Fruit fly (Drosophila melanogaster) whole organism, embryonic: ENCODE data around the gene Tom.

ENCODE experiments used
- Abd-B ChIP-seq: fragments of 200-800 bp; sonication (Bioruptor generic); optimal IDR thresholded peaks from 2 replicates; lab custom pipeline; 2018; ENCODE audit warnings: missing biosample characterization, mild to moderate bottlenecking, missing genetic modification characterization, moderate library complexity
- Asciz ChIP-seq: fragments of 200-800 bp; sonication (Bioruptor generic); optimal IDR thresholded peaks from 2 replicates; lab custom pipeline; 2017; ENCODE audit warnings: missing biosample characterization, mild to moderate bottlenecking, missing genetic modification characterization, missing genetic modification reagents
- Atf-2 ChIP-seq: fragments of 200-800 bp; sonication (Bioruptor generic); optimal IDR thresholded peaks from 2 replicates; lab custom pipeline; 2016; ENCODE audit warnings: missing biosample characterization, missing genetic modification characterization
- CG12071 ChIP-seq: fragments of 200-800 bp; sonication (Bioruptor generic); optimal IDR thresholded peaks from 3 replicates; lab custom pipeline; 2018; ENCODE audit warnings: missing biosample characterization, mild to moderate bottlenecking, missing genetic modification characterization
- CG12769 ChIP-seq: fragments of 200-800 bp; sonication (Bioruptor generic); optimal IDR thresholded peaks from 2 replicates; lab custom pipeline; 2019; ENCODE audit warnings: missing biosample characterization, mild to moderate bottlenecking, missing genetic modification characterization, moderate library complexity
- CG17359 ChIP-seq: fragments of 200-800 bp; sonication (Bioruptor generic); optimal IDR thresholded peaks from 3 replicates; lab custom pipeline; 2018; ENCODE audit warnings: missing biosample characterization, mild to moderate bottlenecking, missing genetic modification characterization, moderate library complexity
- CG2129 ChIP-seq: fragments of 200-800 bp; sonication (Bioruptor generic); IDR thresholded peaks from 2 replicates; pipeline ENCODE4 v1.3.6; 2022; ENCODE audit warnings: missing biosample characterization, missing genetic modification characterization; ENCODE audit not compliant: partially characterized antibody
- CG31388 ChIP-seq: fragments of 200-800 bp; sonication (Bioruptor generic); optimal IDR thresholded peaks from 2 replicates; lab custom pipeline; 2016; ENCODE audit warnings: missing biosample characterization, missing genetic modification characterization
- CG3281 ChIP-seq: fragments of 200-800 bp; sonication (Bioruptor generic); optimal IDR thresholded peaks from 3 replicates; lab custom pipeline; 2017; ENCODE audit warnings: missing biosample characterization, mild to moderate bottlenecking, missing genetic modification characterization
- CG3407 ChIP-seq: fragments of 200-800 bp; sonication (Bioruptor generic); optimal IDR thresholded peaks from 2 replicates; lab custom pipeline; 2018; ENCODE audit warnings: missing biosample characterization, mild to moderate bottlenecking, missing genetic modification characterization
- CG34224 ChIP-seq: fragments of 200-800 bp; sonication (Bioruptor generic); IDR thresholded peaks from 3 replicates; pipeline ENCODE4 v1.3.6; 2022; ENCODE audit warnings: missing biosample characterization, missing genetic modification characterization; ENCODE audit not compliant: partially characterized antibody
- CG34422 ChIP-seq: fragments of 200-800 bp; sonication (Bioruptor generic); IDR thresholded peaks from 3 replicates; pipeline ENCODE4 v1.3.6; 2022; ENCODE audit warnings: missing biosample characterization, missing genetic modification characterization
- CG7786 ChIP-seq: fragments of 200-800 bp; sonication (Bioruptor generic); optimal IDR thresholded peaks from 2 replicates; lab custom pipeline; 2016; ENCODE audit warnings: missing biosample characterization, missing genetic modification characterization
- CG8281 ChIP-seq: fragments of 200-800 bp; sonication (Bioruptor generic); optimal IDR thresholded peaks from 2 replicates; lab custom pipeline; 2018; ENCODE audit warnings: missing biosample characterization, mild to moderate bottlenecking, missing genetic modification characterization, moderate library complexity
- CG8290 ChIP-seq, 3 experiments: fragments of 200-800 bp; sonication (Bioruptor generic); optimal IDR thresholded peaks; 2 replicates each; lab custom pipeline; 2016 to 2019; ENCODE audit warnings: missing biosample characterization in 3 of 3, missing genetic modification characterization in 3 of 3, mild to moderate bottlenecking in 2 of 3, moderate library complexity in 1 of 3
- CG8765 ChIP-seq: fragments of 200-800 bp; sonication (Bioruptor generic); IDR thresholded peaks from 2 replicates; pipeline ENCODE4 v1.3.6; 2022; ENCODE audit warnings: missing biosample characterization, missing genetic modification characterization
- CG9437 ChIP-seq: fragments of 200-800 bp; sonication (Bioruptor generic); optimal IDR thresholded peaks from 2 replicates; lab custom pipeline; 2018; ENCODE audit warnings: missing biosample characterization, mild to moderate bottlenecking, missing genetic modification characterization
- CG9727 ChIP-seq: fragments of 200-800 bp; sonication (Bioruptor generic); optimal IDR thresholded peaks from 3 replicates; lab custom pipeline; 2017; ENCODE audit warnings: missing biosample characterization, mild to moderate bottlenecking, missing genetic modification characterization
- CG9932 ChIP-seq: fragments of 200-800 bp; sonication (Bioruptor generic); IDR thresholded peaks from 2 replicates; pipeline ENCODE4 v1.3.6; 2022; ENCODE audit warnings: missing biosample characterization, missing genetic modification characterization
- CHES-1-like ChIP-seq: fragments of 200-800 bp; sonication (Bioruptor generic); optimal IDR thresholded peaks from 2 replicates; lab custom pipeline; 2016; ENCODE audit warnings: missing biosample characterization, missing genetic modification characterization
- Hand ChIP-seq: fragments of 200-800 bp; sonication (Bioruptor generic); optimal IDR thresholded peaks from 2 replicates; lab custom pipeline; 2017; ENCODE audit warnings: mild to moderate bottlenecking, missing biosample characterization, missing genetic modification reagents, missing genetic modification characterization
- Hmx ChIP-seq: fragments of 200-800 bp; sonication (Bioruptor generic); optimal IDR thresholded peaks from 2 replicates; lab custom pipeline; 2016; ENCODE audit warnings: missing biosample characterization, missing genetic modification characterization
- Hr78 ChIP-seq, 2 experiments: fragments of 200-800 bp in 1 of 2; fragments of >200 bp in 1 of 2; sonication (Bioruptor generic) in 1 of 2; optimal IDR thresholded peaks; 2 replicates each; lab custom pipeline; 2017 to 2019; ENCODE audit warnings: missing biosample characterization in 2 of 2, missing genetic modification characterization in 2 of 2, mild to moderate bottlenecking in 1 of 2, moderate library complexity in 1 of 2
- Med ChIP-seq: fragments of 200-800 bp; sonication (Bioruptor generic); peaks from one replicate; lab custom pipeline; 2016; ENCODE audit warnings: missing biosample characterization, missing genetic modification characterization, mild to moderate bottlenecking, inconsistent platforms, moderate library complexity
- Meics ChIP-seq: fragments of 200-800 bp; sonication (Bioruptor generic); optimal IDR thresholded peaks from 2 replicates; lab custom pipeline; 2017; ENCODE audit warnings: missing biosample characterization, mild to moderate bottlenecking, missing genetic modification characterization
- Rx ChIP-seq: fragments of 200-800 bp; sonication (Bioruptor generic); IDR thresholded peaks from 2 replicates; pipeline ENCODE4 v1.3.6; 2022; ENCODE audit warnings: missing biosample characterization, missing genetic modification characterization
- Xrp1 ChIP-seq: fragments of 200-800 bp; sonication (Bioruptor generic); IDR thresholded peaks from 2 replicates; pipeline ENCODE4 v1.3.6; 2022; ENCODE audit warnings: missing biosample characterization, missing genetic modification characterization
- bowl ChIP-seq: fragments of 200-800 bp; sonication (Bioruptor generic); IDR thresholded peaks from 2 replicates; pipeline ENCODE4 v1.3.6; 2022; ENCODE audit warnings: missing biosample characterization, missing genetic modification characterization
- btn ChIP-seq: fragments of 200-800 bp; sonication (Bioruptor generic); optimal IDR thresholded peaks from 2 replicates; lab custom pipeline; 2016; ENCODE audit warnings: missing biosample characterization, missing genetic modification characterization
- chif ChIP-seq, 2 experiments: fragments of 200-800 bp; sonication (Bioruptor generic); optimal IDR thresholded peaks; 3 replicates each; lab custom pipeline; 2016; ENCODE audit warnings: missing biosample characterization in 2 of 2, missing genetic modification characterization in 2 of 2
- chinmo ChIP-seq: fragments of 200-800 bp; sonication (Bioruptor generic); IDR thresholded peaks from 4 replicates; pipeline ENCODE4 v1.3.6; 2022; ENCODE audit warnings: missing biosample characterization, missing genetic modification characterization; ENCODE audit not compliant: partially characterized antibody
- corto ChIP-seq: fragments of 200-800 bp; sonication (Bioruptor generic); optimal IDR thresholded peaks from 2 replicates; lab custom pipeline; 2016; ENCODE audit warnings: missing biosample characterization, mild to moderate bottlenecking, missing genetic modification characterization, moderate library complexity
- da ChIP-seq: fragments of 200-800 bp; sonication (Bioruptor generic); optimal IDR thresholded peaks from 2 replicates; lab custom pipeline; 2016; ENCODE audit warnings: missing biosample characterization, missing genetic modification characterization
- danr ChIP-seq: fragments of 200-800 bp; sonication (Bioruptor generic); IDR thresholded peaks from 2 replicates; pipeline ENCODE4 v1.3.6; 2022; ENCODE audit warnings: missing biosample characterization, missing genetic modification characterization
- dimm ChIP-seq: fragments of 200-800 bp; sonication (Bioruptor generic); IDR thresholded peaks from 2 replicates; pipeline ENCODE4 v1.3.6; 2022; ENCODE audit warnings: missing biosample characterization, missing genetic modification characterization
- dysf ChIP-seq: fragments of 200-800 bp; sonication (Bioruptor generic); IDR thresholded peaks from 3 replicates; pipeline ENCODE4 v1.3.6; 2022; ENCODE audit warnings: missing biosample characterization, missing genetic modification characterization
- ham ChIP-seq: fragments of 200-800 bp; sonication (Bioruptor generic); IDR thresholded peaks from 2 replicates; pipeline ENCODE4 v1.3.6; 2022; ENCODE audit warnings: missing biosample characterization, missing genetic modification characterization
- her ChIP-seq: fragments of 200-800 bp; sonication (Bioruptor generic); optimal IDR thresholded peaks from 2 replicates; lab custom pipeline; 2016; ENCODE audit warnings: missing biosample characterization, missing genetic modification characterization
- lilli ChIP-seq: fragments of 200-800 bp; sonication (Bioruptor generic); optimal IDR thresholded peaks from 3 replicates; lab custom pipeline; 2016; ENCODE audit warnings: missing biosample characterization, missing genetic modification characterization
- lmd ChIP-seq: fragments of 200-800 bp; sonication (Bioruptor generic); IDR thresholded peaks from 2 replicates; pipeline ENCODE4 v1.3.6; 2022; ENCODE audit warnings: missing biosample characterization, missing genetic modification characterization
- lola ChIP-seq, 3 experiments: fragments of >200 bp in 2 of 3; fragments of 200-800 bp in 1 of 3; sonication (Bioruptor generic) in 1 of 3; optimal IDR thresholded peaks; 2 replicates each; lab custom pipeline; 2017 to 2019; ENCODE audit warnings: missing biosample characterization in 3 of 3, missing genetic modification characterization in 3 of 3, mild to moderate bottlenecking in 1 of 3, moderate library complexity in 1 of 3
- oc ChIP-seq: fragments of 200-800 bp; sonication (Bioruptor generic); optimal IDR thresholded peaks from 2 replicates; lab custom pipeline; 2018; ENCODE audit warnings: missing biosample characterization, mild to moderate bottlenecking, missing genetic modification characterization, moderate library complexity
- pho ChIP-seq: fragments of 200-800 bp; sonication (Bioruptor generic); optimal IDR thresholded peaks from 2 replicates; lab custom pipeline; 2016; ENCODE audit warnings: missing biosample characterization, missing genetic modification characterization
- sens ChIP-seq: fragments of 200-800 bp; sonication (Bioruptor generic); peaks from one replicate; lab custom pipeline; 2016; ENCODE audit warnings: missing biosample characterization, missing genetic modification characterization
- sima ChIP-seq: fragments of 200-800 bp; sonication (Bioruptor generic); optimal IDR thresholded peaks from 2 replicates; lab custom pipeline; 2016; ENCODE audit warnings: missing biosample characterization, missing genetic modification characterization
- tgo ChIP-seq: fragments of 200-800 bp; sonication (Bioruptor generic); IDR thresholded peaks from 3 replicates; pipeline ENCODE4 v1.3.6; 2022; ENCODE audit warnings: missing biosample characterization, missing genetic modification characterization
- tio ChIP-seq: fragments of 200-800 bp; sonication (Bioruptor generic); optimal IDR thresholded peaks from 2 replicates; lab custom pipeline; 2017; ENCODE audit warnings: missing biosample characterization, missing genetic modification characterization, inconsistent platforms
- trem ChIP-seq: fragments of 200-800 bp; optimal IDR thresholded peaks from 3 replicates; lab custom pipeline; 2019; ENCODE audit warnings: missing biosample characterization, mild to moderate bottlenecking, missing genetic modification characterization, moderate library complexity
- wor ChIP-seq: fragments of 200-800 bp; sonication (Bioruptor generic); IDR thresholded peaks from 2 replicates; pipeline ENCODE4 v1.3.6; 2022; ENCODE audit warnings: missing biosample characterization, missing genetic modification characterization
- zfh1 ChIP-seq: fragments of 200-800 bp; sonication (Bioruptor generic); IDR thresholded peaks from 3 replicates; pipeline ENCODE4 v1.3.6; 2022; ENCODE audit warnings: missing biosample characterization, missing genetic modification characterization

The Tom gene

DNA sequence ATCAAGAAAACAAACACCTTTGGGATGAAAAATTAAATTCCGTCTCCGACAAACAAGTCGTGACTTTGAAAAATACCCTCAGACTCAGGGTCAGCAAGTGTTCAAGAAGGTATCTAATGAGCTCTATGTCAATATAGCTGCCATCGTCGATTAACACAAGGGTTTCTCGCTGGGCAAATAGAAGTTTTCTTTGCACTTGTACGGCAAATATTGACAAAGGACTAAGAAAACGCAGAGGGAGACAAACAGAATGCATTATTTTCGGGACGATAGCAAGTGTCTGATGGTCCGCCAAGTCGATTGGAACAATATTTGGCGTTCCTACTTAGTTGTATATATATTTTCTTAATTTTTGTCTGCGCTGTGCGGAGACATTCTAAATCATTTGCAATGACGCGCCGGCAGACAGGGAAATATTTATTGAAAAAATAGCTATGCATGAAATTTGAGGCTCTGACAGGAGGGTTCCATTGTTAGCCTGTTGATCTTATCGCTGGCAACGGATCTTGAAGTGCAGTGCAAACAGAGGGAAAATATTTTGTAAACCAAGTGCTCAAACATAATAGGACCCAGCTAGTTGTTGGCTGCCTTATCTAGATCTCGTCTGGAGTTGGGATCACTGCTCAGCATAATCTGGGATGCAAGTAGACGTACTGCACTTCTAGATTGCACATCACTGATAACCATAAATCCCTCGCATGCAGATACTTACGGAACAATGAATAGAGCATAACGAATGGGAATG, 12.7 kb upstream of the Tom start (continued):
- no peak for TF ChIP-seq ham
- peak; percentile 24 for TF ChIP-seq tio (GFP tag; lab: Kevin White, UChicago)
- TF ChIP-seq Meics (GFP tag; lab: Kevin White, UChicago) = no peak
- no peak for TF ChIP-seq CG17359
- TF ChIP-seq CG34422 = no peak
- TF ChIP-seq Rx (GFP tag; lab: Robert Waterston, UW) = no peak
- no peak for TF ChIP-seq CG3281 (GFP tag; lab: Kevin White, UChicago)
- TF ChIP-seq her = no peak
- no peak for TF ChIP-seq corto (GFP tag; lab: Kevin White, UChicago)
- no peak for TF ChIP-seq CG34224 (GFP tag; lab: Robert Waterston, UW)
- TF ChIP-seq Hmx (GFP tag; lab: Kevin White, UChicago) = no peak
- TF ChIP-seq CG7786 (GFP tag; lab: Kevin White, UChicago) = no peak
- no peak for TF ChIP-seq CG9932 (GFP tag; lab: Robert Waterston, UW)
- peak; percentile 53 for TF ChIP-seq CG8290 (GFP tag; optimal IDR thresholded peaks at IDR 0.05; lab: Kevin White, UChicago)
- peak in 1 of 2 experiments; percentile 80 for TF ChIP-seq CG8290 (tag; optimal IDR thresholded peaks at IDR 0.05; lab: Kevin White, UChicago)
- no peak for TF ChIP-seq sima
- peak; percentile 42 for TF ChIP-seq trem
- TF ChIP-seq chif (GFP tag; optimal IDR thresholded peaks at IDR 0.05; lab: Kevin White, UChicago) = peak; percentile 28 to 56
- TF ChIP-seq Hr78 (GFP tag; optimal IDR thresholded peaks at IDR 0.05; lab: Kevin White, UChicago) = no peak
- no peak for TF ChIP-seq btn
- TF ChIP-seq danr (GFP tag; lab: Robert Waterston, UW) = no peak
- peak; percentile 90 for TF ChIP-seq CG9727 (GFP tag; lab: Kevin White, UChicago)
- TF ChIP-seq Asciz (GFP tag; lab: Kevin White, UChicago) = peak; percentile 27
- TF ChIP-seq Med = no peak
- TF ChIP-seq CHES-1-like = peak; percentile 18
- no peak for TF ChIP-seq pho (GFP tag; lab: Kevin White, UChicago)
- TF ChIP-seq lmd (GFP tag; lab: Robert Waterston, UW) = no peak
- TF ChIP-seq CG9437 (GFP tag; lab: Kevin White, UChicago) = no peak
- no peak for TF ChIP-seq dimm (GFP tag; lab: Robert Waterston, UW)
- peak; percentile 70 for TF ChIP-seq Xrp1 (GFP tag; lab: Robert Waterston, UW)
- peak; percentile 21 for TF ChIP-seq Atf-2 (GFP tag; lab: Kevin White, UChicago)
- TF ChIP-seq chinmo (GFP tag; lab: Robert Waterston, UW) = no peak
- no peak for TF ChIP-seq Hand (GFP tag; lab: Kevin White, UChicago)
- TF ChIP-seq CG31388 (GFP tag; lab: Kevin White, UChicago) = no peak
- TF ChIP-seq bowl (GFP tag; lab: Robert Waterston, UW) = no peak
- TF ChIP-seq CG2129 = no peak
- TF ChIP-seq tgo (GFP tag; lab: Robert Waterston, UW) = no peak
- TF ChIP-seq lilli = no peak
- no peak for TF ChIP-seq dysf (GFP tag; lab: Robert Waterston, UW)
- no peak for TF ChIP-seq oc (tag; lab: Kevin White, UChicago)
- no peak for TF ChIP-seq CG3407 (GFP tag; lab: Kevin White, UChicago)
- no peak for TF ChIP-seq wor (GFP tag; lab: Robert Waterston, UW)
- no peak for TF ChIP-seq Abd-B
- TF ChIP-seq CG8281 = no peak
- no peak for TF ChIP-seq da (GFP tag; lab: Kevin White, UChicago)
- peak; percentile 93 for TF ChIP-seq sens
- no peak for TF ChIP-seq CG8765
- no peak for TF ChIP-seq CG12769 (tag; lab: Kevin White, UChicago)
- TF ChIP-seq CG12071 (GFP tag; lab: Kevin White, UChicago) = no peak
- peak in 1 of 3 experiments; percentile 81 for TF ChIP-seq lola (GFP tag; optimal IDR thresholded peaks at IDR 0.05; lab: Kevin White, UChicago)
- TF ChIP-seq zfh1 (GFP tag; lab: Robert Waterston, UW) = no peak; the same call in 2 of the 3 replicates
